Worm (Caenorhabditis elegans): ENCODE data around the gene F38H4.5.

Gene F38H4.5

DNA sequence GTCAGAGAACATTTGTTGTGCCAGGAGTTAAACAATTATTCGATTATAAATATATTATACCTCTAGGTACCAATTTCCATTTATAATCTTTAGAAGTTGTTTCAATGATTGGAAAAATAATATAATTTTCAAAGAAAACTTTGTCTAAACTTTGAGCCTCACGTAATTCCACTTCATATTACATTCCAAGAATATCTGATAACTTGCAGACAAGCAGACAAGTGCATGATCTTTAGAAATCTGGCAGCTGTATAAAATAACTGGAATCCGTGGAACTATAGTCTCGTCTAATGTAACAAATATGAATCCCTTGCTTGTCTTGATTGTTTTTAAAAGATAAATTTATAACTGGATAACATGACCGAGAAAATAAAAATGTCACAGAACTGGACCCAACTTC, 40.6 kb downstream of the F38H4.5 start:
- TF ChIP-seq dsc-1 (tag; optimal IDR thresholded peaks at IDR 0.05) (peak; percentile 51), nhr-77 (tag; optimal IDR thresholded peaks at IDR 0.05) (no peak), mdl-1 (tag; optimal IDR thresholded peaks at IDR 0.05) (no peak), hlh-4 (tag; optimal IDR thresholded peaks at IDR 0.05) (peak; percentile 58), sox-4 (tag; optimal IDR thresholded peaks at IDR 0.05) (no peak), egl-13 (tag; optimal IDR thresholded peaks at IDR 0.05) (no peak), ceh-63 (GFP tag; optimal IDR thresholded peaks at IDR 0.05) (no peak), lin-14 (GFP tag; optimal IDR thresholded peaks at IDR 0.05) (no peak), rnt-1 (tag; optimal IDR thresholded peaks at IDR 0.05) (no peak), ceh-8 (GFP tag; optimal IDR thresholded peaks at IDR 0.05) (no peak), fkh-8 (tag; optimal IDR thresholded peaks at IDR 0.05) (peak; percentile 48), zip-4 (GFP tag; optimal IDR thresholded peaks at IDR 0.05) (no peak), nhr-11 (tag; optimal IDR thresholded peaks at IDR 0.05) (peak; percentile 6), nhr-20 (tag; optimal IDR thresholded peaks at IDR 0.05) (peak; percentile 44), elt-3 (tag; optimal IDR thresholded peaks at IDR 0.05) (no peak), nhr-19 (GFP tag; conservative IDR thresholded peaks at IDR 0.05) (no peak), blmp-1 (tag; optimal IDR thresholded peaks at IDR 0.05) (no peak)

DNA sequence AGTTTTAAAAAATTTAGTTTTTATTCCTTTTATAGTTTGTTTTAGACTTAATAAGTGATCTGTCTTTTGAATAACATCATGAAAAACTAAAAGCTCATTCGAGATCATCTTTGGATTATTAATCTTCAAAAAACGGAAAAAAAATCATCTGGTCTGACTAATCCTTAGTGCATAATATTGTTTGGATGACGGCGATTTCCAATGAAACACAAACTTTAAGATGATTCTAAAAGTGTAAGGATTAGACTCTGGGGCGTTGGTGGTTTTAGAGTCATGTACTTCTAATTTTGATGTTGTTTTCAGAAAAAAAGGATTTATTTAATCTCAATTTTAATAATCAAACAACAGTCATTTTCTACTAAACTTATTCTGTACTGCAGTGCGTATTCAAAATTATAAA, 41.4 kb downstream of the F38H4.5 start:
- peak; percentile 21 for TF ChIP-seq sox-4 (tag; optimal IDR thresholded peaks at IDR 0.05)
- peak; percentile 3 for TF ChIP-seq nhr-71 (tag; optimal IDR thresholded peaks at IDR 0.05)
- TF ChIP-seq pax-3 (tag; optimal IDR thresholded peaks at IDR 0.05): peak; percentile 6
- peak; percentile 90 for TF ChIP-seq dsc-1 (tag; optimal IDR thresholded peaks at IDR 0.05)
- peak; percentile 18 for TF ChIP-seq nhr-47 (tag; optimal IDR thresholded peaks at IDR 0.05)
- TF ChIP-seq unc-62 (GFP tag; optimal IDR thresholded peaks at IDR 0.05): no peak
- no peak for TF ChIP-seq elt-3 (tag; optimal IDR thresholded peaks at IDR 0.05)

DNA sequence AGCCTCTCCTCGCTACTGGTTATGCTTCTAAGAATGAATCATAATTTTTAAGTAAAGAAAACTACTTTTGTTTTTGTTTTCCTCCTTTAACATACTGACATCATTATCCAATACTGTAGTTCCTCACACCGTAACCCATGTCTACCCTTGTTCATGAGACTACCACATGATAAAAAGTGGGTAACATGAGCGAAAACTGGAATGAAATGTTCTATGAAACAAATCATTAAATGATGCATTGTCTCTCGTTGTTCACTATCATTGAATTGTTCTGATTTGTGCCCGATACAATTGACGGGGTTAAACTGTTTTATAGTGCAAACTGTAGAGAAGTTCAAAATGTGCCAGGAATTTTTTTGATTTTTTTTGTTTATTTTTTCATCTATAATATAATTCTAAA, 45.7 kb downstream of the F38H4.5 start:
- TF ChIP-seq zip-4 (GFP tag; optimal IDR thresholded peaks at IDR 0.05): no peak
- peak; percentile 76 for TF ChIP-seq nhr-85 (tag)
- TF ChIP-seq pqm-1 (tag; optimal IDR thresholded peaks at IDR 0.05): no peak
- TF ChIP-seq hpl-2 (GFP tag; optimal IDR thresholded peaks at IDR 0.05): no peak
- TF ChIP-seq elt-3 (tag; optimal IDR thresholded peaks at IDR 0.05): peak in 2 of 6 experiments; percentile 12 to 47
- TF ChIP-seq nhr-20 (tag; optimal IDR thresholded peaks at IDR 0.05): peak; percentile 67
- peak; percentile 14 for TF ChIP-seq snu-23 (GFP tag; optimal IDR thresholded peaks at IDR 0.05)
- TF ChIP-seq lin-14 (GFP tag; optimal IDR thresholded peaks at IDR 0.05): peak; percentile 33
- TF ChIP-seq efl-1 (optimal IDR thresholded peaks at IDR 0.05): no peak
- peak in 1 of 2 experiments; percentile 64 for TF ChIP-seq efl-1 (GFP tag; optimal IDR thresholded peaks at IDR 0.05 in 1 of 2)
- no peak for TF ChIP-seq swsn-7 (tag; optimal IDR thresholded peaks at IDR 0.05)
- TF ChIP-seq lin-35 (GFP tag; optimal IDR thresholded peaks at IDR 0.05): peak in 1 of 2 experiments; percentile 41
- TF ChIP-seq blmp-1 (tag; optimal IDR thresholded peaks at IDR 0.05): peak; percentile 34

DNA sequence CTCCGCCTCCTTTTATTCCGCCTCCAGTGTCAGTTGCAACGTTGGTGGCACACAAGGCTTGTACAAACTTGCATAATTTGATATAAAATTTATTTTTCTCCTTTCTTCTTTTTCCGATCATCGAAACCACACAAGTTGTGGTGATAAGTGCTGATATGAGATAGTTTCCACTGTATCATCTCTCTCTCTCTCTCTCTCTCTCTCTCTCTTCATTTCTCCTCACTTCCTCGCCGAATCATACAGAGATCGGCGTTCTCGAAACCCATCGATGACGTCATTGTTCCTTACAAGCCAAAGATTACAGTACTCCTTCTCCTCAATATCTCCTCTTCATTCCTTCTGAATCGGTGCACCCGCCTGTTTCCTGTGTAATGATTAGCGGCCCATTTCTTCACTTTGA, 47.4 kb downstream of the F38H4.5 start, which contains the start of gene nhr-43:
Gene nhr-43 (plus strand): TSS at position 233 of the 400 bp plus-strand sequence.
- TF ChIP-seq blmp-1 (tag; optimal IDR thresholded peaks at IDR 0.05) (peak; percentile 62), lin-35 (GFP tag; optimal IDR thresholded peaks at IDR 0.05) (no peak), nhr-71 (tag; optimal IDR thresholded peaks at IDR 0.05) (peak; percentile 48), hpl-2 (GFP tag; optimal IDR thresholded peaks at IDR 0.05) (no peak), pag-3 (tag; optimal IDR thresholded peaks at IDR 0.05; ENCODE audit: borderline replicate concordance, insufficient read depth) (no peak), nhr-85 (tag) (peak; percentile 72), nhr-20 (tag; optimal IDR thresholded peaks at IDR 0.05) (peak; percentile 28), ceh-63 (GFP tag; optimal IDR thresholded peaks at IDR 0.05) (no peak), elt-3 (tag; optimal IDR thresholded peaks at IDR 0.05) (peak in 2 of 6 experiments; percentile 8 to 30), nhr-28 (tag; optimal IDR thresholded peaks at IDR 0.05) (no peak)

DNA sequence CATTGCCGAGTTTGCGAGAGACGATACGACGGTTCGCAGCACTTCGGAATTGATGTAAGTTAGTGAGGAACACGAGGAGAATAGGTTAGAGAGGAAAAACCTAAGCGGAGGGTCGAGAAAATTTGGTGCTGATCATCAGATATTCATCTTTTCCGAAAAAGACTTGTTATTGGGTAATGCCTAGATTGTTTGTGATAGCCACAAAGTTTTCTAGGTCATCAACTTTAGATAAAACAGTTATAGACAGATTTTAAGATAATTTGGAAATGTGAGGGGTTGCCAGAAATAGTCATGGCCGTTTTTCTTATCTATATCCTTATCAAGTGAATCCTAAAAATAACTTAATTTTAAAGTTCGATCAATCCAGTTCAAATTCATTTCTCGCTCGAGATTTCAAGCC, 48.4 kb downstream of the F38H4.5 start:
- TF ChIP-seq nhr-237 (tag; optimal IDR thresholded peaks at IDR 0.05) (no peak), nhr-85 (tag) (peak; percentile 14), nhr-28 (tag; optimal IDR thresholded peaks at IDR 0.05) (no peak)

Measured in whole organism, L1 larva.